Worm (Caenorhabditis elegans) whole organism, L4 larva: ENCODE data around the gene T12A7.10.

Source experiments
- fkh-10 ChIP-seq: fragments of 150-350 bp; optimal IDR thresholded peaks from 2 replicates; lab custom pipeline; 2014; ENCODE audit warnings: missing biosample characterization, missing genetic modification reagents, missing genetic modification characterization
- mes-2 ChIP-seq: sonication (generic microtip); optimal IDR thresholded peaks from 2 replicates; lab custom pipeline; 2016; ENCODE audit warnings: missing genotype, mild to moderate bottlenecking, missing genetic modification characterization, missing compliant biosample characterization; ENCODE audit not compliant: poor library complexity, severe bottlenecking
- pqm-1 ChIP-seq: sonication (generic microtip); optimal IDR thresholded peaks from 2 replicates; lab custom pipeline; 2017; ENCODE audit warnings: missing biosample characterization, missing genetic modification characterization
- spr-3 ChIP-seq: fragments of 200-800 bp; sonication (Bioruptor generic); optimal IDR thresholded peaks from 2 replicates; lab custom pipeline; 2018; ENCODE audit warnings: mild to moderate bottlenecking, missing genetic modification characterization, missing compliant biosample characterization
- unc-62 ChIP-seq, 3 experiments: fragments of 150-350 bp in 1 of 3; sonication (generic microtip); optimal IDR thresholded peaks in 2 of 3; peaks in 1 of 3; 1 replicate in 1 of 3; 2 replicates in 2 of 3; lab custom pipeline; 2014 to 2017; ENCODE audit warnings: missing biosample characterization in 3 of 3, missing genetic modification characterization in 3 of 3, missing genetic modification reagents in 3 of 3, missing genotype in 1 of 3

DNA sequence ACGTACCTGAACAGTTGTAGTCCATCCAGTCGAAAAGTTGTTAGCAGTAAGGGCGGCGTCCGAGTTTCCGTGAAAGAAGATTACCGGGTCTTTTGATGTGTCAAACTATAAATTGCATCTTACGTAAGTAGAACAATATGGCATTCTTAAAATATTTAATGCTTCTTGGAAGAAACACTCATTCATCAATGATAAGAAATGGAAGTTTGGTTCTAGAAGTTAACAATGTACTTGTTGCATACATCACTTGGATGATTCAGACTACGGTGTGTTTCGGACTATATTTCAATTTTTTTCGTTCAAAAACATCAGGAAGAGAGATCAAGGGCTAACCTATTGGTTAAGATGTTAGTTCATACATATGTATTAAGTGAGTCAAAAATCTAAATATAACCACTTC, 17.2 kb upstream of the T12A7.10 start:
- TF ChIP-seq unc-62 (GFP tag; optimal IDR thresholded peaks at IDR 0.05 in 1 of 2; lab: Kevin White, UChicago) (no peak), unc-62 (tag; optimal IDR thresholded peaks at IDR 0.05; lab: Kevin White, UChicago) (no peak), pqm-1 (tag; lab: Kevin White, UChicago) (no peak), spr-3 (GFP tag; lab: Kevin White, UChicago) (no peak), mes-2 (tag; lab: Kevin White, UChicago) (no peak), fkh-10 (GFP tag; lab: Kevin White, UChicago) (no peak)
